Worm (Caenorhabditis elegans): Measurements from ENCODE around the gene F10D2.10.

DNA sequence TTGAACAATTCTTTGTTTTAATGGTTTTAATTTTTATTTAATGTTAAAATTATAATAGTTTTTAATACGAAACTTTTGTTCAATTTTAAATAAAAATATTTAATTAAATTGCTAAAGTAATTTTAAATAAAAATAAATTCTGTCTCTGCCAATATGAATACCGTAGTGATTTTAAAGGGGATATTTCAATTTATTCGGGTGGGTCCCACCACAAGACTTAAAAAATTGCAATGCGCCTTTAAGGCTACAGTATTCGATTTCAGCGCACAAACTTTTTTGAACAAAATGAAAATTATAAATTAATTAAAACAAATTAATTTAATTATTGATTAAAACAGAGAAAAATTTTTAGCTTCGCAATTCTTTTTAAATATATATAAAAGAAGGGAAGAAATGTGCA, 43.1 kb upstream of the F10D2.10 start:
- no peak for TF ChIP-seq ceh-36 (tag; optimal IDR thresholded peaks at IDR 0.05)
- no peak for TF ChIP-seq scrt-1 (GFP tag; IDR thresholded peaks at IDR 0.05)
- TF ChIP-seq ama-1 (optimal IDR thresholded peaks at IDR 0.05): no peak
- no peak for TF ChIP-seq aly-1 (tag; optimal IDR thresholded peaks at IDR 0.05)
- no peak for TF ChIP-seq ets-7 (tag; optimal IDR thresholded peaks at IDR 0.05)
- TF ChIP-seq tbx-37 (GFP tag; conservative IDR thresholded peaks at IDR 0.05): no peak
- no peak for TF ChIP-seq tbx-11 (GFP tag; IDR thresholded peaks at IDR 0.05)
- TF ChIP-seq ceh-13 (GFP tag; optimal IDR thresholded peaks at IDR 0.05): no peak
- TF ChIP-seq flt-1 (GFP tag; IDR thresholded peaks at IDR 0.05): no peak
- no peak for TF ChIP-seq tra-4 (tag; optimal IDR thresholded peaks at IDR 0.05)
- TF ChIP-seq pes-1 (GFP tag; IDR thresholded peaks at IDR 0.05): no peak
- TF ChIP-seq hmbx-1 (tag; optimal IDR thresholded peaks at IDR 0.05): no peak
- TF ChIP-seq B0310.2 (tag; optimal IDR thresholded peaks at IDR 0.05): no peak
- no peak for TF ChIP-seq hnd-1 (tag; optimal IDR thresholded peaks at IDR 0.05)

All from whole organism, early embryonic.